Worm (Caenorhabditis elegans): ENCODE data around the gene atp-2.
A peak's percentile ranks its signal among the peaks of the same experiment; 100 is the strongest.

DNA sequence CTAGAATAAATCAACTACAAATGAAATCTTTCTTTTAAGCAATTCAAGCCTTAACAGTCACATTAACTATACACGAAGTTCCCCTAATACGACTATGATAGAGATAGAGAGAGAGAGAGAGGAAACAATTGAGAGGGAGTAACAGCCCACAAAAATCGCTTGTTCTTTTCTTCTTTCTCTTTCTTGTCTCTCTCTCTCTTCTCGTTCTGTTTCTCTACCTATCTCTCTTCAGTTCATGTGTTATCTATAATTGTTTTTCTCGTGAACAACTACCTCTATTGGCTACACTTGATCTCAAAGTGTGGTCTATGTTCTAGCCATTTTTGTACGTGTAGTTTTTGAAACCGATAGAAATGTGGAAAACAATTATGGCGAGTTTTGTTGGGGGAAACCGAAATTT, 25.6 kb upstream of the atp-2 start:
- TF ChIP-seq lsy-2 (tag; optimal IDR thresholded peaks at IDR 0.05) (peak; percentile 7 to 51), lin-13 (GFP tag; optimal IDR thresholded peaks at IDR 0.05) (peak; percentile 55), unc-39 (tag; optimal IDR thresholded peaks at IDR 0.05) (no peak), unc-62 (GFP tag; optimal IDR thresholded peaks at IDR 0.05) (no peak), ZK546.5 (tag; optimal IDR thresholded peaks at IDR 0.05) (no peak), ztf-4 (tag; optimal IDR thresholded peaks at IDR 0.05) (peak; percentile 51), lin-39 (tag; optimal IDR thresholded peaks at IDR 0.05) (no peak), lin-11 (tag; optimal IDR thresholded peaks at IDR 0.05) (no peak), nhr-12 (tag; optimal IDR thresholded peaks at IDR 0.05) (no peak), nhr-237 (tag; optimal IDR thresholded peaks at IDR 0.05) (no peak), ztf-11 (tag; optimal IDR thresholded peaks at IDR 0.05) (no peak), fos-1 (tag; optimal IDR thresholded peaks at IDR 0.05) (peak; percentile 85), zag-1 (tag; optimal IDR thresholded peaks at IDR 0.05) (no peak)

Data from whole organism, L2 larva.